Fruit fly (Drosophila melanogaster): ENCODE results near the gene in.

The in gene

DNA sequence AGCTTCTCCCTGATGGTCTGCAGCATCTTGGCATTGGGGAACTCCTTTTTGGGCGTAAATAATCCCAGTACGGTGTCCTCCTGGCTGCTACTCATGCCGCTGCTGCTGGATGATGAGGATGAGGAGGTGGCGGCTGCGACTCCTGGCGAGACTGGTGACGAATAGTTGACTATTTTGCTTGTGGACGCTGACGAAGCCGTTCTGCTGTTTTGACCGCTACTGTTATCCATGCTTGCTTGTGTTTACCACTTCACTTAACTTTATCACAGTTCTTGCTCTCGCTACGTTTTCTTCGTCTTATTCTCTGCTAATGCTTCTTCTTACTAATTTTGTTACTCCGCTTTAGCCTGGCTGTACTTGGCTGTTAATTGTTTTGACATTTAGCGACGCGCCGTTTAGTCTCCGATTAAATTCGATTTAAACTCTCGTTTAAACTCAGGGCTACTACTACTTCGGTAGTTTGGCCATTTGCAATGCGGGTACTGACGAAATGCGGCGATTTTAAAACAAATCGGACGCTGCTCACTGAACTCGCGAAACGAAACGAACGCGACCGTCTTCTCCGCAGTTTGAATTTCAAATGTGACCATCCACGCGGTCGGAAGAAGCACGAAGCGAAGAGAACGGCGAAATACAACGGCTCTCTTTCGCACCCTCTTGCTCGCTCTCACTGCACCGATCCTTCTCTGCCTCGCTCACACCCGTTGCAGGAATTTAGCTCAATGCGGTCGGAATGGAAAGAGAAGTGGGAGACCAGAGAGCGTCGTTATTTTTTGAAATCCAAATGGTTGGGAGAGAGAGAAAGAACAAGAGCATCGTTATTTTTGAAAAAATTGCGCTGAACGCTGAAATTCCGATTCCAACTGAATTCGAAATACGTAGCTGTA is 34.3 kb downstream of the in start, which contains the start of gene trbl:
TSS of gene trbl (minus strand) at position 584 of the 887 bp plus-strand sequence.
- TF ChIP-seq ttk (optimal IDR thresholded peaks at IDR 0.05) (no peak), h (optimal IDR thresholded peaks at IDR 0.05) (no peak), insv (optimal IDR thresholded peaks at IDR 0.05) (peak; percentile 92), Sin3A (optimal IDR thresholded peaks at IDR 0.05) (no peak), psq (optimal IDR thresholded peaks at IDR 0.05) (peak; percentile 89)

dm6 chr3L:20402665-20403492 is 35.9 kb downstream of the in start:
- TF ChIP-seq psq (optimal IDR thresholded peaks at IDR 0.05) (peak; percentile 83), insv (optimal IDR thresholded peaks at IDR 0.05) (no peak), Sin3A (optimal IDR thresholded peaks at IDR 0.05) (no peak)

- no peak for TF ChIP-seq Sin3A (optimal IDR thresholded peaks at IDR 0.05)
- TF ChIP-seq psq (optimal IDR thresholded peaks at IDR 0.05) = peak; percentile 45
These were observed 36.7 kb downstream of the in start for dm6 chr3L:20403493-20404379.

- TF ChIP-seq h (optimal IDR thresholded peaks at IDR 0.05) = no peak
- no peak for TF ChIP-seq psq (optimal IDR thresholded peaks at IDR 0.05)
- TF ChIP-seq insv (optimal IDR thresholded peaks at IDR 0.05) = no peak
- TF ChIP-seq Sin3A (optimal IDR thresholded peaks at IDR 0.05) = no peak
- no peak for TF ChIP-seq Myc (optimal IDR thresholded peaks at IDR 0.05)
- no peak for TF ChIP-seq ttk (optimal IDR thresholded peaks at IDR 0.05)
These were observed 37.5 kb downstream of the in start for dm6 chr3L:20404515-20404914.

DNA sequence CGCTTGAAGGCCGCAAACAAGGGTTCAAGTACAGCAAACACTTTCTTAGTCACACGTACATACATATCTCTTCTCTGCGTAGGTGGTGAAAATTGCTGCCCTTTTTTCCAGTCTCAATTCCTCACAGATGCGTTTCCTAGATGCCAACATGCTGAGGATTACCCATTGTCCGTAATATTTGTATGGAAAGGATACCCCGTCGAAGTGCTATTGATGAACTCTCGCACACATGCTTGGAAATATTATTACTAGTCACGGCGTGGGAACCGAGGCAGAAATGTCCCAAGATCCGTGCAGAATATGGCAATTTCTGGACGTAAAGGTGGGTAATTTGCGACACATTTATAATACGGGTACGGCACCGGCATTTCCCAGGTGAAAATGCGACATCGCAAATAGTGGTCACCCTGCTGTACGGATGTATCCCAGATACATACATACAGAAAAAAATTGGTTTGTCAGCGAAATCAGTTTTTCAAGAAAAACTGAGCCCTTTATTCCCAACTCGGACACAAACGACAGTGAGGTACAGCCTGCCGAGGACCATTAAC is 38.4 kb downstream of the in start:
- TF ChIP-seq ttk (optimal IDR thresholded peaks at IDR 0.05) (no peak), psq (optimal IDR thresholded peaks at IDR 0.05) (no peak), Myc (optimal IDR thresholded peaks at IDR 0.05) (no peak), h (optimal IDR thresholded peaks at IDR 0.05) (no peak), insv (optimal IDR thresholded peaks at IDR 0.05) (no peak)

DNA sequence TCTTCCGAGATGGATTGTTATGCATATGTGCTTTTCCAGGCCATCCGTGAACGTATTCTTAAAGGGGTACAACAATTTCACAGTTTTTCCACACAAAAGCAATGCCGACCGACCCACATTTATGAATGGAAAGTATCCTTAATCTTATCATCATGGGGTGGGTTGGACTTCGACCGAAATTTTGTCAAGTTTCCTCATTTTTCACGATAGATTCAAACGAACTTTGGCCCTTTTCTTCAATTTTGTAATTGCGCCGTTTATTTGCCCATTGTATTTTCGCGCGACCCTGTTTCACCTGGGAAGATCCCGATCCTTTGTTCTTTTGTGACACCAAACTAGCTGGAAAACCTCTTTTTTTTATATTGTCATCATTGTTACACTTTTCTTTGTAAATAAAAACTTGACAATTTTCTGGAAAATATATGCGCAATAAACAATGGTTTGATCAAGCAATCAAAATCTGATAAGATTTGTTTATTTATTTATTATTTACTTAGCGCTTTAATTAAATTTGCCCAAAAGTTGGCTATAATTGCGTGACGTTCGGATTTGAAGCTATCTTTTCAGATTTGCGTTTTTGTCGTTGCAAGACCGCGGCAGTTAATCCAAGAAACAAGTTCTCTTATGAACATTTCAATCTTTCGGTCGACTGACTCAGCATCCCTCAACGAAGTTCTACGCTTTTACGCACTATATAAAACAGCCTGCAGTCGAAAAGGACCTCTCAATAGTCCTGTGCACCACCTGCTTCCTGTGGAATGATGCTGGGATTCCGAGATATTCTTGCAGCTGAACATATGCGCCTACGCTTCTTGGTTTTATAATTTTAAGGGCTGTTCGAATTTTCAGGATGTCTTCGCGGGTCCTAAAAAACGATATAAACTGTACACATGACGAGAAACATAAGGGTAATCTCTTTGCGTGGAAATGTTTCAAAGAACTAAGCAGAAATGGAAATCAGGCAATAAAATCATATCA is 39.3 kb downstream of the in start:
- TF ChIP-seq ttk (optimal IDR thresholded peaks at IDR 0.05) (no peak), Sin3A (optimal IDR thresholded peaks at IDR 0.05) (no peak), psq (optimal IDR thresholded peaks at IDR 0.05) (no peak), Myc (optimal IDR thresholded peaks at IDR 0.05) (no peak), insv (optimal IDR thresholded peaks at IDR 0.05) (no peak), h (optimal IDR thresholded peaks at IDR 0.05) (no peak)

DNA sequence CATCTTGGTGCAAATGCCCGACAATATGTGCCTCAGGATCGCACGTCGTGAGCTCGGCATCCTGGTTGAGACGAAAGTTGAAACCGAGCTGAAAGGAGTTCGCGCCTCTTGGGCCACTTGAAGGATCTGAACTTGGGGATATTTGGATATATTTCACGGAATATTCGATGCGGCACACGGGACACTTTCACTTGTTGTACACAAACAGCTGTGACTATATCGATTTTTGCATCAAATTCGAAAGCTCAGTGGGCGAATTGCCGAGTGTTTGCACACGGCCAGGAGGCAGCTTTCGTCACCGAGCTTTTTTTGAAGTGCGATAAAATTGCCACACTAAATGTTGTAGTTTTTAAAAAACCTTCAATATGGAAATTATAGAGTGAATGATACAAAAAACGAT is 43.3 kb downstream of the in start, which contains the start of gene CG13248:
TSS of gene CG13248 (minus strand) at position 222 of the 400 bp plus-strand sequence.
- TF ChIP-seq ttk (optimal IDR thresholded peaks at IDR 0.05) = no peak
- TF ChIP-seq Sin3A (optimal IDR thresholded peaks at IDR 0.05) = no peak

DNA sequence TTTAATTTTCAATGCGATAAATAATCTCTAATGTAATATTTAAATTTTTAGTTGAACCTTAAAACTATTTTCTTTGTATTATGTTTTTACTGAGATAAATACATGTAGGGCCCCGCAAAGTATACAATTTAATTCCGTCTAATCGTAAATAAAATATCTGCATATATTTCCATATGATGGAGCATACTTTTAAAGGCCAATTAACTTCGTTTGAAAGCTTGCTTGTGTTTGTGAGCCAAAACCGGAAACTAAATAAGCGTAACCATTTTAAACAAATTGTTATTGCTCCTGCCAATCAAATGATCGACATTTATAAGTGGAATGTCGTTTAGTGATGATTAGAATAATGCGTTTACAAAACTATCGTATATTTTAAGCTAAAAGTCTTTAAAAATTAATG is 43.8 kb downstream of the in start:
- no peak for TF ChIP-seq insv (optimal IDR thresholded peaks at IDR 0.05)
- TF ChIP-seq ttk (optimal IDR thresholded peaks at IDR 0.05) = no peak
- no peak for TF ChIP-seq h (optimal IDR thresholded peaks at IDR 0.05)
- TF ChIP-seq psq (optimal IDR thresholded peaks at IDR 0.05) = no peak
- TF ChIP-seq Sin3A (optimal IDR thresholded peaks at IDR 0.05) = no peak
- TF ChIP-seq Myc (optimal IDR thresholded peaks at IDR 0.05) = no peak

DNA sequence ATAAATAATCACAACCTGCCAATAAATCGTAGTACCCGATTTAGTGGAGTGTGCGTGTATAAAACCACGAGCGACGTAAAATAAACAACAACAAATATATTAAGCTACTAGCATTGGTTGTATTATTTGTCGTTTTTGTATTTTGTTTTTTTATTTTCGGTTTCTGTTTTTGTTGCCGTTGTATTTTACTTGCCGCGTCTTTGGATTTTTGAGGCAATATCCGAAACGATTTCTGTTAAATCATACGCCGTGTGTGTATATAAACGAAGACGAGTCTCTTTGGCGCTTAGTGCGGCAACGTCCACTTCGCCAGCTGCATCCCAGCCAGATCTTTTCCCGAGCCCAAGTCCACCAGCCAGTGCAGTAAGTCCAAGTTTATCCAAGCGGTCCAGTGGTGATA is 46.3 kb downstream of the in start, which contains the start of gene zye:
TSS of gene zye (plus strand) at position 301 of the 400 bp plus-strand sequence.
- TF ChIP-seq ttk (optimal IDR thresholded peaks at IDR 0.05) (no peak), Myc (optimal IDR thresholded peaks at IDR 0.05) (no peak), h (optimal IDR thresholded peaks at IDR 0.05) (no peak), psq (optimal IDR thresholded peaks at IDR 0.05) (no peak), insv (optimal IDR thresholded peaks at IDR 0.05) (no peak), Sin3A (optimal IDR thresholded peaks at IDR 0.05) (no peak)

All from Kc167 (cell line).